Fruit fly (Drosophila melanogaster) whole organism, embryonic: ENCODE measurements around the gene CG10031.

Experiments
- Dp ChIP-seq: fragments of 200-800 bp; sonication (Bioruptor generic); optimal IDR thresholded peaks from 2 replicates; lab custom pipeline; 2018; ENCODE audit warnings: missing biosample characterization, mild to moderate bottlenecking, missing genetic modification characterization, moderate library complexity
- Rfx ChIP-seq: fragments of 200-800 bp; sonication (Bioruptor generic); IDR thresholded peaks from 2 replicates; pipeline ENCODE4 v1.3.6; 2022; ENCODE audit warnings: missing biosample characterization, missing genetic modification characterization
- org-1 ChIP-seq: fragments of 200-800 bp; sonication (Bioruptor generic); optimal IDR thresholded peaks from 2 replicates; lab custom pipeline; 2017; ENCODE audit warnings: missing biosample characterization, missing genetic modification characterization

- TF ChIP-seq Rfx (GFP tag; lab: Robert Waterston, UW) (no peak), org-1 (GFP tag; lab: Kevin White, UChicago) (no peak), Dp (GFP tag; lab: Kevin White, UChicago) (no peak)
Observed at dm6 chr2L:3694920-3695319, 4.0 kb downstream of the CG10031 start, which contains the start of gene CG43165.
